Worm (Caenorhabditis elegans) whole organism, L4/young adult: Measurements from ENCODE around the gene abu-15.

Source experiments
- W03F9.2 ChIP-seq: fragments of 150-350 bp; optimal IDR thresholded peaks from 2 replicates; lab custom pipeline; 2014; ENCODE audit warnings: missing biosample characterization, missing genetic modification characterization
- dao-5 ChIP-seq: sonication (generic microtip); optimal IDR thresholded peaks from 2 replicates; lab custom pipeline; 2016; ENCODE audit warnings: missing genotype, missing genetic modification characterization, moderate library complexity, missing compliant biosample characterization
- him-1 ChIP-seq: sonication (generic microtip); optimal IDR thresholded peaks from 2 replicates; lab custom pipeline; 2016; ENCODE audit warnings: missing genotype, missing genetic modification reagents, missing genetic modification characterization, missing compliant biosample characterization

The abu-15 gene

DNA sequence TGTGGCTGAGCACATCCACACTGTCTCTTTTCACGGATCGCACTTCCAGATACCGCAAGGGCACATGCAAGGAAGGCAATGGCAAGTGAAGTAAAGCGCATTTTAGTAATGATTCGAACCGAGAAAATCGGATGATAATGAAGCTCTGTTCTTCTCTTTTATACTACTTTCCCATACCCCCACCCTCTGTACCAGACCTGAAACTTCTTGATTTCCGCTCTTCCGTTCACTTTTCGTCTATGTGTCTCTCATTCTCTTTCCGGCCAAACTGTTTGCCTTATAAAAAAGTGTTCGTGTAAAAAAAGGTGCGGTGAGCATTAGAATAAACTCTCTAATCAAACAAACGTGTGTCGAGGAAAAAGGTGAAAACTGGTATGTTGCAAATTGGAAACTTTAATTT, 3.4 kb downstream of the abu-15 start, which contains the start of gene abu-6:
Gene abu-6 (minus strand): TSS at position 101 of the 400 bp plus-strand sequence.
- no peak for TF ChIP-seq dao-5 (tag; lab: Kevin White, UChicago)
- no peak for TF ChIP-seq him-1
- no peak for TF ChIP-seq W03F9.2 (tag; lab: Kevin White, UChicago)

DNA sequence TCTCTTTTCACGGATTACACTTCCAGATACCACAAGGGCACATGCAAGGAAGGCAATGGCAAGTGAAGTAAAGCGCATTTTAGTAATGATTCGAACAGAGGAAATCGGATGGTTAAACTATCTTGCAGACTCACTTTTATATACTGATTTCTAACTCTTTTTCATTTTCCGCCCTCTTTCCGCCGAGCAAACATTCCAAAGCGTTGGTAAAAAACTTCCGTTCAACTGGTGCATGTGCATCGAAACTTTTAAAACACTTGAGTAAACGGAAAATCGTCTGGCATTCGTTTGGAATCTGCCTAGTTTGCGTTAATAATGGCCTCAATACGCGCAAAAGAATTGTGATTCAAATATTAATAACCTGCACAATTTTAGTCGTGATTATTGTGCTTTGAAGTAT, 6.3 kb downstream of the abu-15 start, which contains the start of gene abu-7:
Gene abu-7 (minus strand): TSS at position 101 of the 400 bp plus-strand sequence.
- TF ChIP-seq dao-5 (tag; lab: Kevin White, UChicago) (no peak), W03F9.2 (tag; lab: Kevin White, UChicago) (no peak), him-1 (no peak)

DNA sequence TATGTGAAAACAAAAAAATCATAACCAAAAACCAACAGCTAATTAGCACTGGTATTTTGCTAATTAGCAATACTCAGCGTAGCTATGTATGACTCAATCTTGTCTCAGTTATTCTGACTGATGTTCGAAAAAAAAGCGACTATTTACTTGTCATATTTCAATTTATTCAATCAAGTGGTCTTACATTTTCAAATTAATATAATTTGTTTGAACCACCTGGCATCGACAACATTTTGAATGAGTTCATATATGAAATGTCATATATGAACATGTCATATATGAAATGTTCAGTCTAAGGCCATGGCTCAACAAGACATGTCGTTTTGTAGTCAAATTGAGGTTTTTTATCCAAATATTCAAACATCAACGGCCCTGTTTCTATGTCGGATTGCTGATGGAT, 7.0 kb downstream of the abu-15 start, which contains the start of gene srw-140:
Gene srw-140 (plus strand): TSS at position 301 of the 400 bp plus-strand sequence.
- TF ChIP-seq W03F9.2 (tag; lab: Kevin White, UChicago), result no peak
- no peak for TF ChIP-seq dao-5 (tag; lab: Kevin White, UChicago)
- TF ChIP-seq him-1, result no peak

DNA sequence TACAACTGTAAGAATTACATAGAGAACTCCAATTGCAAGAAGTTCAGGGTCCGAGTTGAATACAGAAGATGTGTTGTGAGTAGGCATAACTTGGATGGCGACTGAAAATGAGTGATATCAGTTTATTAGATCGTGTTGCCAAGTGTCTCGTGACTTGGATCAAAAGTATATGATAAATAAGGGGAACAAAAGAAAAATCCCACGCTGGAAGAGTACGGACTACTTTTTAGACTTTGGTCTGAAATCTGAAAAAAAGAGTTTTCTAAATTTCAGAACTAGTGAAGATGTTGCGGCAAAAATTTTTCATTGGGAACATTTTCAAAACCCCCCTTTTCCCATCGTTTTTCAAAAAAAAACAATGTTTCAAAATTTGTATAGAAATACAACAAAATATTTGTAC, 11.2 kb downstream of the abu-15 start, which contains the start of gene srt-64:
Gene srt-64 (minus strand): TSS at position 101 of the 400 bp plus-strand sequence.
- no peak for TF ChIP-seq W03F9.2 (tag; lab: Kevin White, UChicago)
- no peak for TF ChIP-seq him-1
- no peak for TF ChIP-seq dao-5 (tag; lab: Kevin White, UChicago)

DNA sequence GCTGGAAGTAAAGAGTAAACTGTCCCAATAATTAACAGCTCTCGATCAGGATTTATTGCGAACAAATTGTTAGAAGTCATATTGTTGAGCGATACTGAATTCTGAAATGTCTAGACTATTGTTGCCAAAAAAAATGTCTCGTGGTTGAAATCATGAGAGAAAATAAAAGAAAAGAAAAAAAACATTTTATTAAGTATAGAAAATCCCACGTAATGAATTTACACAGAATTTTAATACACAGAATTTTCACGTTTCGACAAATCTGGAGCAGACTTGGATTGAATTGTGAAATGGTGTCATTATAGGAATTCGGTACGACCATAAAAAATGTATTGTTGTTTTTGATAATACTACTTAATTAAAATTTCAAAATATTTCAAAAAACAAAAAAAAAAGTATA, 14.4 kb downstream of the abu-15 start, which contains the start of gene srt-65:
Gene srt-65 (minus strand): TSS at position 101 of the 400 bp plus-strand sequence.
- no peak for TF ChIP-seq W03F9.2 (tag; lab: Kevin White, UChicago)

DNA sequence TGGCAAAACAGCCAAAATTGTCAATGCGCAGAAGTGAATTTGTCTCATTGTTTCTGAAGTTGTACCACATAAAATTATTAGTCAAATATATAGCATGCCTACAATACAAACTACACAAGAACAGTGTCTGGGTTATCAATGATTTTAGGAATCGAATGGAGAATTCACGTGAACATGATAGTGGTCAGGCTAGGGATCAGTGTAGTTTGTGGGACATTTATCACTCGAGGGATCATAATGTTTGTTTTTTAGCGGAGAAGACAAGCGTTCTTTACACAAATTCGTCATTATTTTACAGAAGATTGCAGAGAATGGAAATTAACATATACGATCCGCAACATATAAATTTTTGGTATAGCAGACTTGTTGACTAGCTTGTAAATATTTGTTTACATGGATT, 18.8 kb downstream of the abu-15 start, which contains the start of gene ugt-51:
Gene ugt-51 (minus strand): TSS at position 101 of the 400 bp plus-strand sequence.
- TF ChIP-seq W03F9.2 (tag; lab: Kevin White, UChicago) (no peak), dao-5 (tag; lab: Kevin White, UChicago) (no peak), him-1 (no peak)

DNA sequence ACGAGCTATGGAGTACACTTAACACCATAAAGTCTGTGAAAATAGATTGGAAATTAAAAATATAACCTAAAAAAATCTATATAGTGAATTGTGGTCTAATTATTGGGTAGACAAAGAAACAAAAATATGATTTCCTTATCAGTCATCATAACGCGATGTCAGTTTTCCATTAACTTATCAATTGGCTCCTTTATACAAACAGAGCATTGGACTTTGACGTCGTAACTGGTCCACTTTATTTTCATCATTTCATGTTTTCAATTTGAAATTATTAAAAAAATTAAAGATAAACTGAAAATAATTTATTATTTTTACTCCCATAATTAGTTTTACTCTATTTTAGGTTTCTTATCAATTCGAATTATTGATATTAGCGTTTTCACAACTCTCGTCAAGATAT, 19.6 kb downstream of the abu-15 start:
- TF ChIP-seq him-1 (no peak), W03F9.2 (tag; lab: Kevin White, UChicago) (no peak), dao-5 (tag; lab: Kevin White, UChicago) (no peak)

DNA sequence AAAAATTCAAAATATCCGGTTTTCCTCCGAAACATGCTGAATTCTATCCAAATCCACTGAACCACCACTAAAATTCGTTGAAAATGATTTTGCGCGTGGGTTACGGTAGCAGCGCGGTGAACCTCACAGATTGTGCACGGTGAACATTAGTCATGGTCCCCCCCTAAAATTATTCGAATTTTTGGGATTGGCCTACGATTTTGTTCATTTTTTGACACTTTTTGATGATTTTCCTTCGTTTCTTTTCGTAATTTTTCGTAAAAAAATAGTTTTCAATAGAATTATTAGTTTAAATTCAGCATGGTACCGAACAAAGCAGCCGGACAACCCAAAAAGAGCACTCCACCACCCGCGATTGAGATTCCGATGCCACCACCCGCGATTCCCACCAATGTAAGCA, 23.2 kb downstream of the abu-15 start, which contains the start of gene C03A7.2:
Gene C03A7.2 (plus strand): TSS at position 301 of the 400 bp plus-strand sequence.
- TF ChIP-seq W03F9.2 (tag; lab: Kevin White, UChicago) (no peak), dao-5 (tag; lab: Kevin White, UChicago) (no peak), him-1 (no peak)

DNA sequence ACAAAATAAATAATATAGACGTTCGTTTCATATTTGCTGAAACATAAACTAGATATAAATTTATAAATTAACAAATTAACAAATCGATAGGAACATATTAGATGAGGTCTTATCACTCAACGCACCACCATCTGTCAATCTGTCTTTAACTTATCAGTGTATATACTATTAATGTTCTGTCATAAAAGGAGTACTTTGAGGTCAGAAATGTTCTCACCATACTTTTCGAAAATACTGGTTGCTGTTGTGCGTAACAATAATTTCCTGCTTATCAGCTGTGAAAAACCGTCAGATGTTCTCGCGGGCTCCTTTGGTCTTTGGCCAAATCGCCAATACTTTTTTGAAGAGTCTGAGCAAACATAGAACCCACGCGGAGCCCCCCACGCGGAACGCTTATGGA, 34.1 kb downstream of the abu-15 start, which contains the start of gene C03A7.13:
Gene C03A7.13 (minus strand): TSS at position 43 of the 400 bp plus-strand sequence.
- TF ChIP-seq dao-5 (tag; lab: Kevin White, UChicago) (no peak), him-1 (no peak), W03F9.2 (tag; lab: Kevin White, UChicago) (no peak)

DNA sequence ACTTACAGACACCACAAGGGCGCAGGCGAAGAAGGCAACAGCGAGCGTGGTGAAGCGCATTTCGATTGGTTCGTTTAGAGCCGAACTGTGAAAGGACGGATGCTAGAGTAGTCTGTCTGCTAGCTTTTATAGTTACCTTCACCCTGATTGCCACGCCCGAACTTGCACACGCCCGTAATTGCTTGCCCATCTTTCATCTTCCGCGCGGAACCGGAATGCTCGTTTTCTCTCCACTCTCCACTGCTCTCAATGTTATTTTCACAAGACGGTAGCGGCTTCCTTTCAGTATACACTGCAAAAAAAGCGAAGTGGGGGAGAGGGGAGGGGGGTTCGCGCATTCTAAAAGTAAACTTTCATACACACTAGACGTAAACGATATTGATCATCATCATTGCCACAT, 36.1 kb downstream of the abu-15 start, which contains the start of gene abu-8:
Gene abu-8 (minus strand): TSS at position 101 of the 400 bp plus-strand sequence.
- no peak for TF ChIP-seq him-1
- TF ChIP-seq W03F9.2 (tag; lab: Kevin White, UChicago), result no peak
- TF ChIP-seq dao-5 (tag; lab: Kevin White, UChicago), result no peak

DNA sequence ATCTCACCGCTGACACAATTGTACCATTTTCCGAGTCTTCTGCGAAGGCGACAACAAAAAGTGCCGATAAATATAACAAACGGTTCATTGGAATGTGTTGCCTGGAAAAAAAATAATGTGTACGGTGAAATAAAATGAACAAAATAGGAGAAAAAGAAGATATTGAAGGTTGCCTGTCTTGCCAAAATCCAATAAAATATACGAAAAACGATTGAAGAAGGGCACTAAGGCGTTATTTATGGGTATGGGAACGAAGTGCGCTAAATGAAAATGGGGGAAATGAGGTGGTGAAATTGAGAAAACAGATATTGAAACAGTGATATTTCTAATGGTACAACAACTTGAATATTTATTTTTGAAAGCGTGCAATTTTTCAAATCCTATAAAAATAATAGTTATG, 39.8 kb downstream of the abu-15 start, which contains the start of gene Y47A7.2:
Gene Y47A7.2 (minus strand): TSS at position 101 of the 400 bp plus-strand sequence.
- no peak for TF ChIP-seq dao-5 (tag; lab: Kevin White, UChicago)
- TF ChIP-seq him-1, result no peak

DNA sequence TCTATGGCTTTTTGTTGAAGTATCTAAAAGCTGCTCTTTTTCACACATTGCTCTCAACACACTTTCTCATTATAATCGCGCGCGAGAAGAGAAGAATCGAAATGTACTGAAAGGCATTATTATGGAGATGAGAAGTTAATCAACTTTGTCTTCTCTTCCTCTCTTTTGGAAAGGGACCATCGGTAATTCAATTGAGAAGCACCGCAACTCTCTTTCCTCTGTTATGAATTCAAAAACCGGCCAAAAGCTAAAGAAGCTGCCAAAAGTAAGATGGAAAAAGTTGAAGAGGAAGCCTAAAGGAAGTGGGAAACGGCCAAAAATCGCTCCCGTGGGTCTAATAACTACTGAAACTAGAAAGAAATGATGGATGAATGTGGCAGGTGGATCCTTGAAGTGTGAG, 41.8 kb downstream of the abu-15 start:
- TF ChIP-seq dao-5 (tag; lab: Kevin White, UChicago), result no peak
- TF ChIP-seq him-1, result no peak
- no peak for TF ChIP-seq W03F9.2 (tag; lab: Kevin White, UChicago)

DNA sequence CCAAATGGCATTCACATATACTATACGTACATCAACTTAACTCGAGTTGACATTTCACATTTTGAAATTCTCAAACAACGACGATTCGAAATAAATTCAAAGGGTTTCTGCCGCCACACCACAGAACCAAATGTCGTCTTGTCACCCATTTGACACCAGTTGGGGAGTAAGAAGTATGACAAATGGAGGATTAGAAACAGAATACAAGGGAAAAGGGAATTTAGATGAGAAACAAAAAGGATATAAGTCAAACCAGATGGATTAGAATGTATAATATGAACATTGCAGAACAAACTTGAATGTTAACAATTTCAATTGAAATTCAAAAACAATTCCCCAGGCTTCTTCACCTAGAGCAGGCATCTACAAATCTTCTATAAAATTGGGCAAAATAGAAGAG, 43.3 kb downstream of the abu-15 start:
- TF ChIP-seq him-1, result no peak
- TF ChIP-seq dao-5 (tag; lab: Kevin White, UChicago), result no peak
- TF ChIP-seq W03F9.2 (tag; lab: Kevin White, UChicago), result no peak

DNA sequence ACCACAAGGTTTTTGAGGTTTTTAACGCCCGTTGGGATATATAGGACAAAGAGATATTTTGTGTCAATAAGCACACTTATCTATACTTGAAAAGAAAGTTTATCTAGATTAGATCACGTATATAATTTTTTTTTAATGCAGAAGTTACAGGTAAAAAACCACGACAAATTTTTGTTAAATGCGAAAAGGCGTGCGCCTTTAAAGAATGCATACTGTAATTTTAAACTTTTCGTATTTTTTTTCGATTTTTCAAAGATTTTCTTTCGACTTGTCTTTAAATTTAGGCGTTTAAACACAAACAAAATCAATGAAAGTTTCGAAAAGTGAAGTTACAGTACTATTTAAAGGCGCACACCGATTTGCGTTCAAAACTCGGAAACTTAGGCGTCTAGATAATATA, 45.2 kb downstream of the abu-15 start:
- no peak for TF ChIP-seq W03F9.2 (tag; lab: Kevin White, UChicago)
- no peak for TF ChIP-seq him-1
- TF ChIP-seq dao-5 (tag; lab: Kevin White, UChicago), result no peak

DNA sequence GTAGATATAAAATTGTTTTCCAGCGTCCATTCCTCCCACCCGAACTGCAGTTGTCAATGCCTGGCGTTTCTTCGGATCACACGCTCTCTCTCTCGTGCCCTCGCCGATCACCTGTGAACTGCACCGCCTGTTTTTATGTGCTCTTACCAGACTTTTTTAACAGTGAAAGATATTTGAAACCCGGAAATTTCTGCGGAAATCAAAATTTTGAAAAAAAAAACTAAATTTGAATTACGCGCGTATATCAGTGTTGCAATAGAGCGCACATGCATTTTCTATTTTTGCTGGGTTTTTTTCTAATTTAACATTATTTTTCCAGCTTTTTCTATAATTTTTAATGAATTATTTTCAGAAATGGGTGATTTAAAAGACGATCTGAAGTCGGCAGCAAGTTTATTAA, 45.7 kb downstream of the abu-15 start, which contains the start of gene ttc-37:
Gene ttc-37 (plus strand): TSS at position 349 of the 400 bp plus-strand sequence.
- TF ChIP-seq W03F9.2 (tag; lab: Kevin White, UChicago) (no peak), dao-5 (tag; lab: Kevin White, UChicago) (no peak), him-1 (no peak)
